Worm (Caenorhabditis elegans): ENCODE results near the gene T15H9.4.

ce11 chrII:9577630-9578029, 34.0 kb upstream of the T15H9.4 start:
- TF ChIP-seq nhr-23 (tag; optimal IDR thresholded peaks at IDR 0.05) (no peak), ZK546.5 (tag; optimal IDR thresholded peaks at IDR 0.05) (no peak), unc-39 (tag; optimal IDR thresholded peaks at IDR 0.05) (no peak), nhr-12 (tag; optimal IDR thresholded peaks at IDR 0.05) (no peak), zag-1 (tag; optimal IDR thresholded peaks at IDR 0.05) (no peak), nhr-11 (tag; optimal IDR thresholded peaks at IDR 0.05) (no peak), ztf-11 (tag; optimal IDR thresholded peaks at IDR 0.05) (no peak), unc-62 (GFP tag; optimal IDR thresholded peaks at IDR 0.05) (no peak), ama-1 (optimal IDR thresholded peaks at IDR 0.05) (no peak), ztf-4 (tag; optimal IDR thresholded peaks at IDR 0.05) (no peak)

Measured in whole organism, L2 larva.